Worm (Caenorhabditis elegans) whole organism, young adult: ENCODE data around the gene fbxb-77.

ENCODE experiments used
- F22D6.2 ChIP-seq: sonication (generic microtip); optimal IDR thresholded peaks from 2 replicates; lab custom pipeline; 2016; ENCODE audit warnings: mild to moderate bottlenecking, missing genetic modification characterization, missing compliant biosample characterization
- F49E8.2 ChIP-seq: sonication (generic microtip); optimal IDR thresholded peaks from 3 replicates; lab custom pipeline; 2017; ENCODE audit warnings: missing genetic modification characterization, mild to moderate bottlenecking, missing compliant biosample characterization, antibody characterized with exemption, moderate library complexity; ENCODE audit not compliant: insufficient read depth
- T07F8.4 ChIP-seq: sonication (generic microtip); optimal IDR thresholded peaks from 2 replicates; lab custom pipeline; 2016; ENCODE audit warnings: mild to moderate bottlenecking, missing genetic modification characterization, moderate library complexity, missing compliant biosample characterization
- Y53G8AR.9 ChIP-seq: fragments of 200-800 bp; sonication (Bioruptor generic); conservative IDR thresholded peaks from 2 replicates; pipeline ENCODE4 v1.3.6; 2022; ENCODE audit warnings: missing genetic modification reagents, missing genetic modification characterization, missing compliant biosample characterization
- ZK185.1 ChIP-seq: sonication (generic microtip); optimal IDR thresholded peaks from 2 replicates; lab custom pipeline; 2016; ENCODE audit warnings: mild to moderate bottlenecking, missing genetic modification characterization, missing compliant biosample characterization; ENCODE audit not compliant: poor library complexity, severe bottlenecking
- aptf-3 ChIP-seq: fragments of 200-800 bp; sonication (Bioruptor generic); IDR thresholded peaks from 2 replicates; pipeline ENCODE4 v1.3.6; 2022; ENCODE audit warnings: missing genetic modification characterization, missing compliant biosample characterization
- atf-7 ChIP-seq: sonication (generic microtip); optimal IDR thresholded peaks from 2 replicates; lab custom pipeline; 2017; ENCODE audit warnings: mild to moderate bottlenecking, missing genetic modification characterization, missing compliant biosample characterization
- attf-6 ChIP-seq: fragments of 200-800 bp; sonication (Bioruptor generic); IDR thresholded peaks from 2 replicates; pipeline ENCODE4 v1.3.6; 2022; ENCODE audit warnings: missing genetic modification reagents, missing genetic modification characterization, missing compliant biosample characterization
- bed-1 ChIP-seq: fragments of 200-800 bp; sonication (Bioruptor generic); IDR thresholded peaks from 2 replicates; pipeline ENCODE4 v1.3.6; 2022; ENCODE audit warnings: missing genetic modification reagents, missing genetic modification characterization, missing compliant biosample characterization
- bed-2 ChIP-seq: fragments of 200-800 bp; sonication (Bioruptor generic); IDR thresholded peaks from 2 replicates; pipeline ENCODE4 v1.3.6; 2022; ENCODE audit warnings: missing genetic modification reagents, missing genetic modification characterization, missing compliant biosample characterization
- cebp-2 ChIP-seq: fragments of 200-800 bp; sonication (Bioruptor generic); IDR thresholded peaks from 2 replicates; pipeline ENCODE4 v1.3.6; 2022; ENCODE audit warnings: missing genetic modification characterization, missing compliant biosample characterization
- ceh-100 ChIP-seq: fragments of 200-800 bp; sonication (Bioruptor generic); IDR thresholded peaks from 2 replicates; pipeline ENCODE4 v1.3.6; 2022; ENCODE audit warnings: missing genetic modification reagents, missing genetic modification characterization, missing compliant biosample characterization
- chd-7 ChIP-seq: sonication (generic microtip); optimal IDR thresholded peaks from 2 replicates; lab custom pipeline; 2016; ENCODE audit warnings: mild to moderate bottlenecking, missing genetic modification characterization, moderate library complexity, missing compliant biosample characterization
- dpff-1 ChIP-seq: sonication (generic microtip); optimal IDR thresholded peaks from 2 replicates; lab custom pipeline; 2017; ENCODE audit warnings: mild to moderate bottlenecking, missing genetic modification characterization, missing compliant biosample characterization
- dpl-1 ChIP-seq: fragments of 150-350 bp; optimal IDR thresholded peaks from 2 replicates; lab custom pipeline; 2014; ENCODE audit warnings: missing biosample characterization, missing genetic modification reagents, missing genetic modification characterization
- egl-18 ChIP-seq: fragments of 200-800 bp; sonication (Bioruptor generic); IDR thresholded peaks from 2 replicates; pipeline ENCODE4 v1.3.6; 2022; ENCODE audit warnings: missing genetic modification reagents, missing genetic modification characterization, missing compliant biosample characterization
- egrh-3 ChIP-seq: fragments of 200-800 bp; sonication (Bioruptor generic); IDR thresholded peaks from 2 replicates; pipeline ENCODE4 v1.3.6; 2022; ENCODE audit warnings: missing genetic modification reagents, missing genetic modification characterization, missing compliant biosample characterization
- ekl-4 ChIP-seq: fragments of 200-800 bp; sonication (Bioruptor generic); IDR thresholded peaks from 2 replicates; pipeline ENCODE4 v1.3.6; 2022; ENCODE audit warnings: missing genetic modification reagents, missing genetic modification characterization, missing compliant biosample characterization
- fkh-3 ChIP-seq: sonication (generic microtip); optimal IDR thresholded peaks from 2 replicates; lab custom pipeline; 2016; ENCODE audit warnings: mild to moderate bottlenecking, missing genetic modification characterization, missing compliant biosample characterization
- him-1 ChIP-seq: sonication (generic microtip); optimal IDR thresholded peaks from 2 replicates; lab custom pipeline; 2016; ENCODE audit warnings: missing genotype, missing genetic modification reagents, missing genetic modification characterization, missing compliant biosample characterization
- hrde-1 ChIP-seq: sonication (generic microtip); optimal IDR thresholded peaks from 2 replicates; lab custom pipeline; 2016; ENCODE audit warnings: missing genetic modification characterization, mild to moderate bottlenecking, missing compliant biosample characterization, moderate library complexity, missing genotype, missing genetic modification reagents, borderline replicate concordance
- hsf-1 ChIP-seq: fragments of 200-800 bp; sonication (Bioruptor generic); IDR thresholded peaks from 2 replicates; pipeline ENCODE4 v1.3.6; 2022; ENCODE audit warnings: missing genetic modification reagents, missing genetic modification characterization, missing compliant biosample characterization
- let-607 ChIP-seq, 2 experiments: fragments of 200-800 bp in 1 of 2; sonication (Bioruptor generic) in 1 of 2; sonication (generic microtip) in 1 of 2; optimal IDR thresholded peaks; 2 replicates each; lab custom pipeline; 2016 to 2018; ENCODE audit warnings: mild to moderate bottlenecking in 2 of 2, missing compliant biosample characterization in 2 of 2, missing genetic modification characterization in 2 of 2, moderate library complexity in 2 of 2, missing genotype in 1 of 2
- lin-26 ChIP-seq: fragments of 200-800 bp; sonication (Bioruptor generic); IDR thresholded peaks from 2 replicates; pipeline ENCODE4 v1.3.6; 2022; ENCODE audit warnings: missing genetic modification reagents, missing genetic modification characterization, missing compliant biosample characterization
- lin-54 ChIP-seq: fragments of 200-800 bp; sonication (Bioruptor generic); optimal IDR thresholded peaks from 2 replicates; lab custom pipeline; 2018; ENCODE audit warnings: mild to moderate bottlenecking, missing genetic modification characterization, missing compliant biosample characterization
- lir-1 ChIP-seq: fragments of 200-800 bp; sonication (Bioruptor generic); conservative IDR thresholded peaks from 2 replicates; pipeline ENCODE4 v1.3.6; 2022; ENCODE audit warnings: missing genetic modification reagents, missing genetic modification characterization, missing compliant biosample characterization
- madf-6 ChIP-seq: fragments of 200-800 bp; sonication (Bioruptor generic); IDR thresholded peaks from 2 replicates; pipeline ENCODE4 v1.3.6; 2022; ENCODE audit warnings: missing genetic modification reagents, missing genetic modification characterization, missing compliant biosample characterization
- mel-28 ChIP-seq: sonication (generic microtip); optimal IDR thresholded peaks from 2 replicates; lab custom pipeline; 2016; ENCODE audit warnings: borderline replicate concordance, mild to moderate bottlenecking, missing genetic modification characterization, missing compliant biosample characterization
- mes-4 ChIP-seq: sonication (generic microtip); optimal IDR thresholded peaks from 2 replicates; lab custom pipeline; 2016; ENCODE audit warnings: missing genotype, missing genetic modification characterization, missing compliant biosample characterization
- nhr-179 ChIP-seq: sonication (generic microtip); optimal IDR thresholded peaks from 2 replicates; lab custom pipeline; 2016; ENCODE audit warnings: mild to moderate bottlenecking, missing genetic modification characterization, missing compliant biosample characterization
- nhr-27 ChIP-seq: fragments of 200-800 bp; sonication (Bioruptor generic); optimal IDR thresholded peaks from 2 replicates; lab custom pipeline; 2018; ENCODE audit warnings: mild to moderate bottlenecking, missing genetic modification characterization, moderate library complexity, missing compliant biosample characterization
- nhr-80 ChIP-seq: sonication (generic microtip); optimal IDR thresholded peaks from 2 replicates; lab custom pipeline; 2016; ENCODE audit warnings: missing genetic modification characterization, missing compliant biosample characterization
- rcor-1 ChIP-seq: fragments of 200-800 bp; sonication (Bioruptor generic); IDR thresholded peaks from 2 replicates; pipeline ENCODE4 v1.3.6; 2022; ENCODE audit warnings: missing genetic modification reagents, missing genetic modification characterization, missing compliant biosample characterization
- snpc-3.4 ChIP-seq: sonication (generic microtip); optimal IDR thresholded peaks from 2 replicates; lab custom pipeline; 2017; ENCODE audit warnings: missing genetic modification characterization, mild to moderate bottlenecking, missing compliant biosample characterization, antibody characterized with exemption, moderate library complexity, missing genotype, missing genetic modification reagents
- snpc-4 ChIP-seq, 5 experiments: fragments of 150-350 bp in 1 of 5; sonication (generic microtip) in 4 of 5; optimal IDR thresholded peaks; 2 replicates each; lab custom pipeline; 2014 to 2018; ENCODE audit warnings: missing genetic modification characterization in 5 of 5, missing biosample characterization in 3 of 5, antibody characterized with exemption in 2 of 5, mild to moderate bottlenecking in 2 of 5, missing compliant biosample characterization in 2 of 5, missing genotype in 2 of 5, moderate library complexity in 2 of 5, missing genetic modification reagents in 1 of 5
- somi-1 ChIP-seq: fragments of 200-800 bp; sonication (Bioruptor generic); optimal IDR thresholded peaks from 2 replicates; lab custom pipeline; 2018; ENCODE audit warnings: mild to moderate bottlenecking, missing genetic modification characterization, missing compliant biosample characterization
- tbp1 ChIP-seq: fragments of 200-800 bp; sonication (Bioruptor generic); optimal IDR thresholded peaks from 2 replicates; lab custom pipeline; 2018; ENCODE audit warnings: mild to moderate bottlenecking, missing genetic modification characterization, missing compliant biosample characterization
- zfh-2 ChIP-seq: fragments of 200-800 bp; sonication (Bioruptor generic); conservative IDR thresholded peaks from 2 replicates; pipeline ENCODE4 v1.3.6; 2022; ENCODE audit warnings: missing genetic modification reagents, missing genetic modification characterization, missing compliant biosample characterization
- zim-3 ChIP-seq: sonication (generic microtip); optimal IDR thresholded peaks from 2 replicates; lab custom pipeline; 2017; ENCODE audit warnings: mild to moderate bottlenecking, missing genetic modification characterization, moderate library complexity, missing compliant biosample characterization
- ztf-18 ChIP-seq: sonication (generic microtip); optimal IDR thresholded peaks from 2 replicates; lab custom pipeline; 2016; ENCODE audit warnings: missing genotype, mild to moderate bottlenecking, missing genetic modification characterization, missing compliant biosample characterization
- ztf-25 ChIP-seq: fragments of 200-800 bp; sonication (Bioruptor generic); IDR thresholded peaks from 2 replicates; pipeline ENCODE4 v1.3.6; 2022; ENCODE audit warnings: missing genetic modification reagents, missing genetic modification characterization, missing compliant biosample characterization
- ztf-26 ChIP-seq: sonication (generic microtip); optimal IDR thresholded peaks from 2 replicates; lab custom pipeline; 2017; ENCODE audit warnings: missing genetic modification characterization, missing compliant biosample characterization
- ztf-28 ChIP-seq: fragments of 200-800 bp; sonication (Bioruptor generic); IDR thresholded peaks from 2 replicates; pipeline ENCODE4 v1.3.6; 2022; ENCODE audit warnings: missing genetic modification reagents, missing genetic modification characterization, missing compliant biosample characterization
- ztf-6 ChIP-seq: fragments of 200-800 bp; sonication (Bioruptor generic); IDR thresholded peaks from 2 replicates; pipeline ENCODE4 v1.3.6; 2022; ENCODE audit warnings: missing genetic modification reagents, missing genetic modification characterization, missing compliant biosample characterization

Gene fbxb-77

DNA sequence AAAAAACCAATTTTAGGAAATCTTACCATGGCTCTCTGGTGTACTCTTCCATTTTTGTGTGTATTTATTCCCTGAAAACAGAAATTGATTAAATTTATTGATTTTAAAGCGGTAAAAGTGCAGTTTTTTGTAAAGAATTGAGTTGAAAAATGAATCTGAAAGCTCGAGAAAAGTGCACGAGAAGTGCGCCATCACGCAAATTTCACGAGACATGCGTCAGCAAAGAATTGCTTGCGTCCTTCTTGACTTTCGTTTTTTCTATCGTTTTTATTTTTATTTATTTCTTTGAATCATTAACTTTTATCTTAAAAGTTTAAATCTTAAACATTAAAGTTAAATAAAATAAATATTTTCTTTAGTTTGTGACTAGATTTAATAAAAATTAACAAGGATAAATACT is 10.5 kb downstream of the fbxb-77 start, which contains the start of gene timm-17B.1 (continued):
- TF ChIP-seq mel-28: no peak
- peak; percentile 9 for TF ChIP-seq tbp1 (GFP tag; lab: Kevin White, UChicago)
- peak; percentile 97 for TF ChIP-seq ztf-18 (tag; lab: Kevin White, UChicago)
- no peak for TF ChIP-seq zfh-2 (GFP tag; lab: Robert Waterston, UW)
- no peak for TF ChIP-seq ztf-26 (tag; lab: Kevin White, UChicago)
- TF ChIP-seq bed-1 (GFP tag; lab: Robert Waterston, UW): no peak
- TF ChIP-seq lin-54 (GFP tag; lab: Kevin White, UChicago): peak; percentile 67
- TF ChIP-seq cebp-2 (GFP tag; lab: Robert Waterston, UW): no peak
- TF ChIP-seq F22D6.2 (tag; lab: Kevin White, UChicago): no peak
- TF ChIP-seq aptf-3 (GFP tag; lab: Robert Waterston, UW): no peak
- no peak for TF ChIP-seq mes-4 (tag; lab: Kevin White, UChicago)
- TF ChIP-seq bed-2 (GFP tag; lab: Robert Waterston, UW): no peak
- TF ChIP-seq ztf-6 (GFP tag; lab: Robert Waterston, UW): no peak
- no peak for TF ChIP-seq atf-7
- TF ChIP-seq rcor-1 (GFP tag; lab: Robert Waterston, UW): peak; percentile 63; the same call in 1 of the 2 replicates
- TF ChIP-seq nhr-27 (tag; lab: Kevin White, UChicago): no peak
- TF ChIP-seq let-607 (tag; optimal IDR thresholded peaks at IDR 0.05; lab: Kevin White, UChicago): peak in 1 of 2 experiments; percentile 14
- TF ChIP-seq nhr-80 (tag; lab: Kevin White, UChicago): peak; percentile 8
- TF ChIP-seq hrde-1 (tag; lab: Kevin White, UChicago): no peak
- TF ChIP-seq ekl-4 (GFP tag; lab: Robert Waterston, UW): 0 out of 2 replicates have a peak, but pooled peaks have one; percentile 58
- no peak for TF ChIP-seq zim-3 (tag; lab: Kevin White, UChicago)
- no peak for TF ChIP-seq T07F8.4 (tag; lab: Kevin White, UChicago)
- no peak for TF ChIP-seq egrh-3
- no peak for TF ChIP-seq ztf-28 (GFP tag; lab: Robert Waterston, UW)
- no peak for TF ChIP-seq fkh-3 (tag; lab: Kevin White, UChicago)
- no peak for TF ChIP-seq somi-1 (GFP tag; lab: Kevin White, UChicago)
- TF ChIP-seq him-1 (tag; lab: Kevin White, UChicago): peak; percentile 51
- TF ChIP-seq egl-18 (GFP tag; lab: Robert Waterston, UW): no peak
- TF ChIP-seq lir-1 (GFP tag; lab: Robert Waterston, UW): no peak

DNA sequence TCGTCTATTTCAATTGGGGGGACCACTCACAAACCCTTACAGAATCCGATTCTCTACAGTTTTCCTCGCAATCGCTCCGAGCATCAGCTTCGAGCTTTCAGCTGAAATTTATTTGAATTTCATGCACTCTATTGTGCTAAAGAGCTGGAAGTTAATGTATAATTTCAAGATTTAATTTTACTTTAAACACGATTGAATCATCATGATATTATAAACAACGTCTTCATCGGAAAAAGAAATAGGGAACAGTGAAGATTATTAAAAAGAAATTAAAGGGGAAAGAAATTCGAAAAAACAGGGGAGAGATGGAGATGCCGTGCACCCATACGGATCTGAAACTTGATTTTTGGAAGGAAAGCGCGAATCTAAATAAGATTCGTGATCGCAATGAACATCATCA is 11.8 kb downstream of the fbxb-77 start, which contains the start of gene hoe-1:
TSS of gene hoe-1 (minus strand) at position 101 of the 400 bp plus-strand sequence.
- TF ChIP-seq madf-6 (GFP tag; lab: Robert Waterston, UW): 0 out of 2 replicates have a peak, but pooled peaks have one; percentile 10
- TF ChIP-seq snpc-3.4 (tag; lab: Kevin White, UChicago): peak; percentile 50
- TF ChIP-seq ztf-28 (GFP tag; lab: Robert Waterston, UW): no peak
- no peak for TF ChIP-seq ZK185.1 (tag; lab: Kevin White, UChicago)
- TF ChIP-seq ztf-25 (GFP tag; lab: Robert Waterston, UW): no peak
- TF ChIP-seq ztf-18 (tag; lab: Kevin White, UChicago): peak; percentile 70
- no peak for TF ChIP-seq dpl-1 (GFP tag; lab: Kevin White, UChicago)
- peak; percentile 26 for TF ChIP-seq F49E8.2
- TF ChIP-seq hsf-1 (GFP tag; lab: Robert Waterston, UW): 0 out of 2 replicates have a peak, but pooled peaks have one; percentile 34
- 0 out of 2 replicates have a peak, but pooled peaks have one; percentile 48 for TF ChIP-seq lin-26
- no peak for TF ChIP-seq dpff-1 (tag; lab: Kevin White, UChicago)
- no peak for TF ChIP-seq snpc-4 (GFP tag; optimal IDR thresholded peaks at IDR 0.05; lab: Kevin White, UChicago)
- peak in 1 of 4 experiments; percentile 42 for TF ChIP-seq snpc-4 (tag; optimal IDR thresholded peaks at IDR 0.05; lab: Kevin White, UChicago)
- TF ChIP-seq mel-28: no peak
- no peak for TF ChIP-seq nhr-179 (tag; lab: Kevin White, UChicago)
- TF ChIP-seq attf-6 (GFP tag; lab: Robert Waterston, UW): peak; percentile 8; the same call in 1 of the 2 replicates
- TF ChIP-seq chd-7 (tag; lab: Kevin White, UChicago): no peak
- TF ChIP-seq ceh-100 (GFP tag; lab: Robert Waterston, UW): 0 out of 2 replicates have a peak, but pooled peaks have one; percentile 32
- TF ChIP-seq Y53G8AR.9 (GFP tag; lab: Robert Waterston, UW): 0 out of 2 replicates have a peak, but pooled peaks have one; percentile 64
